Fruit fly (Drosophila melanogaster) whole organism, embryonic: ENCODE measurements around the gene ZIPIC.

Source experiments
- Atf-2 ChIP-seq: fragments of 200-800 bp; sonication (Bioruptor generic); optimal IDR thresholded peaks from 2 replicates; lab custom pipeline; 2016; ENCODE audit warnings: missing biosample characterization, missing genetic modification characterization
- CG1024 ChIP-seq: fragments of 200-800 bp; sonication (Bioruptor generic); IDR thresholded peaks from 2 replicates; pipeline ENCODE4 v1.3.6; 2022; ENCODE audit warnings: missing biosample characterization, missing genetic modification characterization
- CG10565 ChIP-seq: fragments of 200-800 bp; sonication (Bioruptor generic); optimal IDR thresholded peaks from 3 replicates; lab custom pipeline; 2016; ENCODE audit warnings: missing biosample characterization, mild to moderate bottlenecking, missing genetic modification characterization
- CG11085 ChIP-seq: fragments of 200-800 bp; sonication (Bioruptor generic); IDR thresholded peaks from 2 replicates; pipeline ENCODE4 v1.3.6; 2022; ENCODE audit warnings: missing biosample characterization, missing genetic modification characterization
- CG12299 ChIP-seq: fragments of 200-800 bp; sonication (Bioruptor generic); optimal IDR thresholded peaks from 2 replicates; lab custom pipeline; 2018; ENCODE audit warnings: missing biosample characterization, mild to moderate bottlenecking, missing genetic modification characterization
- CG13287 ChIP-seq: fragments of 200-800 bp; sonication (Bioruptor generic); IDR thresholded peaks from 2 replicates; pipeline ENCODE4 v1.3.6; 2022; ENCODE audit warnings: missing biosample characterization, missing genetic modification characterization; ENCODE audit not compliant: partially characterized antibody
- CG13894 ChIP-seq: fragments of 200-800 bp; sonication (Bioruptor generic); optimal IDR thresholded peaks from 3 replicates; lab custom pipeline; 2018; ENCODE audit warnings: missing biosample characterization, mild to moderate bottlenecking, missing genetic modification characterization, moderate library complexity
- CG14965 ChIP-seq: fragments of 200-800 bp; sonication (Bioruptor generic); optimal IDR thresholded peaks from 2 replicates; lab custom pipeline; 2016; ENCODE audit warnings: missing biosample characterization, missing genetic modification characterization, borderline replicate concordance
- CG15269 ChIP-seq: fragments of 200-800 bp; sonication (Bioruptor generic); optimal IDR thresholded peaks from 2 replicates; lab custom pipeline; 2018; ENCODE audit warnings: missing biosample characterization, mild to moderate bottlenecking, missing genetic modification characterization, moderate library complexity
- CG1647 ChIP-seq: fragments of 200-800 bp; sonication (Bioruptor generic); optimal IDR thresholded peaks from 3 replicates; lab custom pipeline; 2016; ENCODE audit warnings: missing biosample characterization, missing genetic modification characterization
- CG16863 ChIP-seq: fragments of 200-800 bp; sonication (Bioruptor generic); optimal IDR thresholded peaks from 3 replicates; lab custom pipeline; 2016; ENCODE audit warnings: missing biosample characterization, missing genetic modification characterization
- CG17385 ChIP-seq: fragments of 200-800 bp; sonication (Bioruptor generic); optimal IDR thresholded peaks from 3 replicates; lab custom pipeline; 2018; ENCODE audit warnings: missing biosample characterization, mild to moderate bottlenecking, missing genetic modification characterization
- CG1832 ChIP-seq: fragments of 200-800 bp; sonication (Bioruptor generic); optimal IDR thresholded peaks from 2 replicates; lab custom pipeline; 2017; ENCODE audit warnings: missing biosample characterization, mild to moderate bottlenecking, missing genetic modification characterization, inconsistent platforms
- CG2875 ChIP-seq: fragments of 200-800 bp; sonication (Bioruptor generic); optimal IDR thresholded peaks from 2 replicates; lab custom pipeline; 2017; ENCODE audit warnings: missing biosample characterization, mild to moderate bottlenecking, missing genetic modification characterization, missing genetic modification reagents
- CG2889 ChIP-seq: fragments of 200-800 bp; sonication (Bioruptor generic); IDR thresholded peaks from 3 replicates; pipeline ENCODE4 v1.3.6; 2022; ENCODE audit warnings: missing biosample characterization, missing genetic modification characterization
- CG30403 ChIP-seq: fragments of 200-800 bp; sonication (Bioruptor generic); optimal IDR thresholded peaks from 3 replicates; lab custom pipeline; 2016; ENCODE audit warnings: missing biosample characterization, missing genetic modification characterization
- CG3065 ChIP-seq: fragments of 200-800 bp; sonication (Bioruptor generic); optimal IDR thresholded peaks from 2 replicates; lab custom pipeline; 2016; ENCODE audit warnings: missing biosample characterization, missing genetic modification characterization
- CG32772 ChIP-seq: fragments of 200-800 bp; sonication (Bioruptor generic); IDR thresholded peaks from 2 replicates; pipeline ENCODE4 v1.3.6; 2022; ENCODE audit warnings: missing biosample characterization, missing genetic modification characterization
- CG5180 ChIP-seq: fragments of 200-800 bp; sonication (Bioruptor generic); optimal IDR thresholded peaks from 3 replicates; lab custom pipeline; 2017; ENCODE audit warnings: missing biosample characterization, missing genetic modification characterization, mild to moderate bottlenecking, moderate library complexity, missing genetic modification reagents
- CG6765 ChIP-seq: fragments of 200-800 bp; sonication (Bioruptor generic); optimal IDR thresholded peaks from 3 replicates; lab custom pipeline; 2017; ENCODE audit warnings: missing biosample characterization, mild to moderate bottlenecking, missing genetic modification characterization
- CG7786 ChIP-seq: fragments of 200-800 bp; sonication (Bioruptor generic); optimal IDR thresholded peaks from 2 replicates; lab custom pipeline; 2016; ENCODE audit warnings: missing biosample characterization, missing genetic modification characterization
- CG8388 ChIP-seq: fragments of 200-800 bp; sonication (Bioruptor generic); optimal IDR thresholded peaks from 2 replicates; lab custom pipeline; 2019; ENCODE audit warnings: missing biosample characterization, mild to moderate bottlenecking, missing genetic modification characterization, moderate library complexity
- CG8924 ChIP-seq: fragments of 200-800 bp; optimal IDR thresholded peaks from 3 replicates; lab custom pipeline; 2019; ENCODE audit warnings: missing biosample characterization, mild to moderate bottlenecking, missing genetic modification characterization, moderate library complexity
- CG9609 ChIP-seq: fragments of 200-800 bp; sonication (Bioruptor generic); optimal IDR thresholded peaks from 3 replicates; lab custom pipeline; 2016; ENCODE audit warnings: missing biosample characterization, missing genetic modification characterization
- CG9797 ChIP-seq: fragments of 200-800 bp; sonication (Bioruptor generic); optimal IDR thresholded peaks from 3 replicates; lab custom pipeline; 2018; ENCODE audit warnings: missing biosample characterization, mild to moderate bottlenecking, missing genetic modification characterization
- Dek ChIP-seq: fragments of 200-800 bp; sonication (Bioruptor generic); optimal IDR thresholded peaks from 3 replicates; lab custom pipeline; 2019; ENCODE audit warnings: missing biosample characterization, mild to moderate bottlenecking, missing genetic modification characterization, moderate library complexity
- Ets97D ChIP-seq: fragments of 200-800 bp; sonication (Bioruptor generic); optimal IDR thresholded peaks from 3 replicates; lab custom pipeline; 2016; ENCODE audit warnings: missing biosample characterization, missing genetic modification characterization
- HLH3B ChIP-seq: fragments of 200-800 bp; sonication (Bioruptor generic); IDR thresholded peaks from 2 replicates; pipeline ENCODE4 v1.3.6; 2022; ENCODE audit warnings: missing biosample characterization, missing genetic modification characterization
- NC2α ChIP-seq: fragments of 200-800 bp; sonication (Bioruptor generic); optimal IDR thresholded peaks from 2 replicates; lab custom pipeline; 2016; ENCODE audit warnings: missing biosample characterization, missing genetic modification characterization
- NfI ChIP-seq: fragments of 200-800 bp; sonication (Bioruptor generic); optimal IDR thresholded peaks from 3 replicates; lab custom pipeline; 2018; ENCODE audit warnings: missing biosample characterization, mild to moderate bottlenecking, missing genetic modification characterization, moderate library complexity
- Opbp ChIP-seq: fragments of 200-800 bp; sonication (Bioruptor generic); IDR thresholded peaks from 3 replicates; pipeline ENCODE4 v1.3.6; 2022; ENCODE audit warnings: missing biosample characterization, missing genetic modification characterization; ENCODE audit not compliant: partially characterized antibody
- Poxn ChIP-seq: fragments of 200-800 bp; sonication (Bioruptor generic); IDR thresholded peaks from 2 replicates; pipeline ENCODE4 v1.3.6; 2022; ENCODE audit warnings: missing biosample characterization, missing genetic modification characterization
- Taf1 ChIP-seq: fragments of 200-800 bp; sonication (Bioruptor generic); IDR thresholded peaks from 2 replicates; pipeline ENCODE4 v1.3.6; 2022; ENCODE audit warnings: missing biosample characterization, missing genetic modification characterization
- al ChIP-seq: fragments of 200-800 bp; sonication (Bioruptor generic); IDR thresholded peaks from 2 replicates; pipeline ENCODE4 v1.3.6; 2022; ENCODE audit warnings: missing biosample characterization, missing genetic modification characterization
- az2 ChIP-seq: fragments of 200-800 bp; sonication (Bioruptor generic); optimal IDR thresholded peaks from 3 replicates; lab custom pipeline; 2016; ENCODE audit warnings: missing biosample characterization, missing genetic modification characterization
- chm ChIP-seq: fragments of 200-800 bp; sonication (Bioruptor generic); IDR thresholded peaks from 2 replicates; pipeline ENCODE4 v1.3.6; 2022; ENCODE audit warnings: missing biosample characterization, missing genetic modification characterization
- crp ChIP-seq, 2 experiments: fragments of 200-800 bp; sonication (Bioruptor generic); optimal IDR thresholded peaks; 2 replicates in 1 of 2; 3 replicates in 1 of 2; lab custom pipeline; 2017; ENCODE audit warnings: missing biosample characterization in 2 of 2, missing genetic modification characterization in 2 of 2, mild to moderate bottlenecking in 1 of 2, moderate library complexity in 1 of 2
- emc ChIP-seq: fragments of 200-800 bp; sonication (Bioruptor generic); optimal IDR thresholded peaks from 2 replicates; lab custom pipeline; 2016; ENCODE audit warnings: missing biosample characterization, missing genetic modification characterization
- ham ChIP-seq: fragments of 200-800 bp; sonication (Bioruptor generic); IDR thresholded peaks from 2 replicates; pipeline ENCODE4 v1.3.6; 2022; ENCODE audit warnings: missing biosample characterization, missing genetic modification characterization
- ind ChIP-seq: fragments of 200-800 bp; sonication (Bioruptor generic); optimal IDR thresholded peaks from 3 replicates; lab custom pipeline; 2016; ENCODE audit warnings: missing biosample characterization, missing genetic modification characterization
- nerfin-2 ChIP-seq: fragments of 200-800 bp; sonication (Bioruptor generic); IDR thresholded peaks from 2 replicates; pipeline ENCODE4 v1.3.6; 2022; ENCODE audit warnings: missing biosample characterization, missing genetic modification characterization; ENCODE audit not compliant: partially characterized antibody
- psq ChIP-seq: fragments of 200-800 bp; sonication (Bioruptor generic); optimal IDR thresholded peaks from 2 replicates; lab custom pipeline; 2017; ENCODE audit warnings: missing biosample characterization, missing genetic modification characterization
- pzg ChIP-seq: fragments of 200-800 bp; sonication (Bioruptor generic); optimal IDR thresholded peaks from 3 replicates; lab custom pipeline; 2018; ENCODE audit warnings: missing biosample characterization, mild to moderate bottlenecking, missing genetic modification characterization, moderate library complexity
- ranshi ChIP-seq: fragments of 200-800 bp; sonication (Bioruptor generic); IDR thresholded peaks from 2 replicates; pipeline ENCODE4 v1.3.6; 2022; ENCODE audit warnings: missing biosample characterization, missing genetic modification characterization
- ro ChIP-seq: fragments of 200-800 bp; sonication (Bioruptor generic); IDR thresholded peaks from 2 replicates; pipeline ENCODE4 v1.3.6; 2022; ENCODE audit warnings: missing biosample characterization, missing genetic modification characterization
- sqz ChIP-seq: fragments of 200-800 bp; sonication (Bioruptor generic); optimal IDR thresholded peaks from 3 replicates; lab custom pipeline; 2018; ENCODE audit warnings: missing biosample characterization, mild to moderate bottlenecking, missing genetic modification characterization
- stwl ChIP-seq: fragments of 200-800 bp; sonication (Bioruptor generic); optimal IDR thresholded peaks from 3 replicates; lab custom pipeline; 2018; ENCODE audit warnings: missing biosample characterization, mild to moderate bottlenecking, missing genetic modification characterization, moderate library complexity
- sug ChIP-seq: fragments of 200-800 bp; optimal IDR thresholded peaks from 2 replicates; lab custom pipeline; 2019; ENCODE audit warnings: missing biosample characterization, mild to moderate bottlenecking, missing genetic modification characterization, moderate library complexity
- unc-4 ChIP-seq: fragments of 200-800 bp; sonication (Bioruptor generic); IDR thresholded peaks from 2 replicates; pipeline ENCODE4 v1.3.6; 2022; ENCODE audit warnings: missing biosample characterization, missing genetic modification characterization; ENCODE audit not compliant: partially characterized antibody
- usp ChIP-seq: fragments of >200 bp; optimal IDR thresholded peaks from 2 replicates; lab custom pipeline; 2017; ENCODE audit warnings: missing biosample characterization, missing genetic modification characterization

Gene ZIPIC

dm6 chr3R:29997607-29998236 is 38.9 kb downstream of the ZIPIC start, which contains the start of the genes CG15525 and CG11504 (continued):
- TF ChIP-seq unc-4 (GFP tag; lab: Robert Waterston, UW) (peak; percentile 91), CG11085 (GFP tag; lab: Robert Waterston, UW) (0 out of 2 replicates have a peak, but pooled peaks have one; percentile 9), sqz (GFP tag; lab: Kevin White, UChicago) (no peak), CG10565 (GFP tag; lab: Kevin White, UChicago) (no peak), CG6765 (GFP tag; lab: Kevin White, UChicago) (no peak), CG16863 (peak; percentile 17), Dek (peak; percentile 24), usp (no peak), CG14965 (GFP tag; lab: Kevin White, UChicago) (no peak), CG3065 (GFP tag; lab: Kevin White, UChicago) (peak; percentile 2), CG5180 (GFP tag; lab: Kevin White, UChicago) (no peak), CG9609 (GFP tag; lab: Kevin White, UChicago) (peak; percentile 36), CG32772 (peak; percentile 73), crp (GFP tag; optimal IDR thresholded peaks at IDR 0.05; lab: Kevin White, UChicago) (peak in 1 of 2 experiments; percentile 33), chm (0 out of 2 replicates have a peak, but pooled peaks have one; percentile 34), al (GFP tag; lab: Robert Waterston, UW) (peak; percentile 50), CG8924 (tag; lab: Kevin White, UChicago) (peak; percentile 57), HLH3B (peak; percentile 58; the same call in 1 of the 2 replicates), CG1647 (GFP tag; lab: Kevin White, UChicago) (no peak), CG15269 (tag; lab: Kevin White, UChicago) (no peak), CG8388 (GFP tag; lab: Kevin White, UChicago) (no peak), CG1024 (peak; percentile 34; the same call in 1 of the 2 replicates), Ets97D (GFP tag; lab: Kevin White, UChicago) (peak; percentile 70), CG2889 (no peak)
- TF ChIP-seq, all 482 proteins: peak for 215

dm6 chr3R:29995035-29995434 is 41.6 kb downstream of the ZIPIC start, which contains the start of the genes CG7903 and Sas-6:
Gene CG7903, minus strand, starts transcription at chr3R:29995231.
Gene Sas-6, plus strand, starts transcription at chr3R:29995357.
- TF ChIP-seq CG9609 (GFP tag; lab: Kevin White, UChicago) (no peak), ind (GFP tag; lab: Kevin White, UChicago) (no peak), CG17385 (GFP tag; lab: Kevin White, UChicago) (no peak), Opbp (GFP tag; lab: Robert Waterston, UW) (peak; percentile 60; the same call in 1 of the 3 replicates), psq (GFP tag; lab: Kevin White, UChicago) (no peak), CG9797 (GFP tag; lab: Kevin White, UChicago) (peak; percentile 81), NC2α (GFP tag; lab: Kevin White, UChicago) (no peak), Atf-2 (GFP tag; lab: Kevin White, UChicago) (no peak), CG13894 (no peak), CG12299 (tag; lab: Kevin White, UChicago) (no peak), NfI (GFP tag; lab: Kevin White, UChicago) (no peak), CG7786 (no peak), Taf1 (GFP tag; lab: Robert Waterston, UW) (no peak), CG30403 (GFP tag; lab: Kevin White, UChicago) (peak; percentile 2), ro (GFP tag; lab: Robert Waterston, UW) (no peak), CG2875 (no peak), pzg (GFP tag; lab: Kevin White, UChicago) (peak; percentile 74), az2 (GFP tag; lab: Kevin White, UChicago) (no peak), sug (tag; lab: Kevin White, UChicago) (no peak), CG15269 (tag; lab: Kevin White, UChicago) (no peak), CG13287 (GFP tag; lab: Robert Waterston, UW) (peak; percentile 82), Poxn (GFP tag; lab: Robert Waterston, UW) (no peak), ham (GFP tag; lab: Robert Waterston, UW) (no peak), CG1832 (GFP tag; lab: Kevin White, UChicago) (no peak), stwl (peak; percentile 56), ranshi (GFP tag; lab: Robert Waterston, UW) (no peak), emc (GFP tag; lab: Kevin White, UChicago) (no peak), nerfin-2 (GFP tag; lab: Robert Waterston, UW) (peak; percentile 56; the same call in 1 of the 2 replicates)
